Fruit fly (Drosophila melanogaster) whole organism, embryonic: ENCODE data around the gene Pgd.

Experiments
- Aef1 ChIP-seq: fragments of 200-800 bp; sonication (Bioruptor generic); IDR thresholded peaks from 3 replicates; pipeline ENCODE4 v1.3.6; 2022; ENCODE audit warnings: missing biosample characterization, missing genetic modification characterization
- Antp ChIP-seq: fragments of 200-800 bp; sonication (Bioruptor generic); optimal IDR thresholded peaks from 3 replicates; lab custom pipeline; 2016; ENCODE audit warnings: missing biosample characterization, missing genetic modification characterization
- Atf-2 ChIP-seq: fragments of 200-800 bp; sonication (Bioruptor generic); optimal IDR thresholded peaks from 2 replicates; lab custom pipeline; 2016; ENCODE audit warnings: missing biosample characterization, missing genetic modification characterization
- B-H1 ChIP-seq: fragments of 200-800 bp; sonication (Bioruptor generic); IDR thresholded peaks from 3 replicates; pipeline ENCODE4 v1.3.6; 2022; ENCODE audit warnings: missing biosample characterization, missing genetic modification characterization
- CG10267 ChIP-seq: fragments of 200-800 bp; sonication (Bioruptor generic); optimal IDR thresholded peaks from 2 replicates; lab custom pipeline; 2018; ENCODE audit warnings: missing biosample characterization, mild to moderate bottlenecking, missing genetic modification characterization, moderate library complexity
- CG12104 ChIP-seq: fragments of 200-800 bp; sonication (Bioruptor generic); optimal IDR thresholded peaks from 3 replicates; lab custom pipeline; 2016; ENCODE audit warnings: missing biosample characterization, missing genetic modification characterization
- CG15514 ChIP-seq: fragments of 200-800 bp; sonication (Bioruptor generic); optimal IDR thresholded peaks from 3 replicates; lab custom pipeline; 2017; ENCODE audit warnings: missing biosample characterization, missing genetic modification characterization, mild to moderate bottlenecking, moderate library complexity, missing genetic modification reagents
- CG17385 ChIP-seq: fragments of 200-800 bp; sonication (Bioruptor generic); optimal IDR thresholded peaks from 3 replicates; lab custom pipeline; 2018; ENCODE audit warnings: missing biosample characterization, mild to moderate bottlenecking, missing genetic modification characterization
- CG17612 ChIP-seq: fragments of 200-800 bp; sonication (Bioruptor generic); IDR thresholded peaks from 2 replicates; pipeline ENCODE4 v1.3.6; 2022; ENCODE audit warnings: missing biosample characterization, missing genetic modification characterization
- CG1792 ChIP-seq: fragments of 200-800 bp; sonication (Bioruptor generic); optimal IDR thresholded peaks from 2 replicates; lab custom pipeline; 2016; ENCODE audit warnings: missing biosample characterization, missing genetic modification characterization
- CG2129 ChIP-seq: fragments of 200-800 bp; sonication (Bioruptor generic); IDR thresholded peaks from 2 replicates; pipeline ENCODE4 v1.3.6; 2022; ENCODE audit warnings: missing biosample characterization, missing genetic modification characterization; ENCODE audit not compliant: partially characterized antibody
- CG30403 ChIP-seq: fragments of 200-800 bp; sonication (Bioruptor generic); optimal IDR thresholded peaks from 3 replicates; lab custom pipeline; 2016; ENCODE audit warnings: missing biosample characterization, missing genetic modification characterization
- CG34422 ChIP-seq: fragments of 200-800 bp; sonication (Bioruptor generic); IDR thresholded peaks from 3 replicates; pipeline ENCODE4 v1.3.6; 2022; ENCODE audit warnings: missing biosample characterization, missing genetic modification characterization
- CG4282 ChIP-seq: fragments of 200-800 bp; sonication (Bioruptor generic); optimal IDR thresholded peaks from 2 replicates; lab custom pipeline; 2016; ENCODE audit warnings: missing biosample characterization, missing genetic modification characterization
- CG4404 ChIP-seq: fragments of 200-800 bp; sonication (Bioruptor generic); IDR thresholded peaks from 2 replicates; pipeline ENCODE4 v1.3.6; 2022; ENCODE audit warnings: missing biosample characterization, missing genetic modification characterization
- CG6765 ChIP-seq: fragments of 200-800 bp; sonication (Bioruptor generic); optimal IDR thresholded peaks from 3 replicates; lab custom pipeline; 2017; ENCODE audit warnings: missing biosample characterization, mild to moderate bottlenecking, missing genetic modification characterization
- CG7928 ChIP-seq: fragments of 200-800 bp; sonication (Bioruptor generic); optimal IDR thresholded peaks from 2 replicates; lab custom pipeline; 2017; ENCODE audit warnings: missing biosample characterization, mild to moderate bottlenecking, missing genetic modification characterization
- CHES-1-like ChIP-seq: fragments of 200-800 bp; sonication (Bioruptor generic); optimal IDR thresholded peaks from 2 replicates; lab custom pipeline; 2016; ENCODE audit warnings: missing biosample characterization, missing genetic modification characterization
- CoRest ChIP-seq: fragments of 200-800 bp; sonication (Bioruptor generic); optimal IDR thresholded peaks from 3 replicates; lab custom pipeline; 2018; ENCODE audit warnings: missing biosample characterization, mild to moderate bottlenecking, missing genetic modification characterization, moderate library complexity
- Fer2 ChIP-seq: fragments of 200-800 bp; sonication (Bioruptor generic); optimal IDR thresholded peaks from 2 replicates; lab custom pipeline; 2018; ENCODE audit warnings: missing biosample characterization, mild to moderate bottlenecking, missing genetic modification characterization, moderate library complexity
- Fer3 ChIP-seq: fragments of 200-800 bp; sonication (Bioruptor generic); optimal IDR thresholded peaks from 2 replicates; lab custom pipeline; 2018; ENCODE audit warnings: missing biosample characterization, mild to moderate bottlenecking, missing genetic modification characterization, moderate library complexity
- Hand ChIP-seq: fragments of 200-800 bp; sonication (Bioruptor generic); optimal IDR thresholded peaks from 2 replicates; lab custom pipeline; 2017; ENCODE audit warnings: mild to moderate bottlenecking, missing biosample characterization, missing genetic modification reagents, missing genetic modification characterization
- Hmr ChIP-seq: fragments of 200-800 bp; sonication (Bioruptor generic); optimal IDR thresholded peaks from 3 replicates; lab custom pipeline; 2017; ENCODE audit warnings: mild to moderate bottlenecking, missing biosample characterization, missing genetic modification reagents, missing genetic modification characterization
- Hmx ChIP-seq: fragments of 200-800 bp; sonication (Bioruptor generic); optimal IDR thresholded peaks from 2 replicates; lab custom pipeline; 2016; ENCODE audit warnings: missing biosample characterization, missing genetic modification characterization
- Hr39 ChIP-seq: fragments of >200 bp; optimal IDR thresholded peaks from 2 replicates; lab custom pipeline; 2017
- MESR4 ChIP-seq: fragments of 200-800 bp; sonication (Bioruptor generic); optimal IDR thresholded peaks from 2 replicates; lab custom pipeline; 2018; ENCODE audit warnings: missing biosample characterization, mild to moderate bottlenecking, missing genetic modification characterization, moderate library complexity
- NC2α ChIP-seq: fragments of 200-800 bp; sonication (Bioruptor generic); optimal IDR thresholded peaks from 2 replicates; lab custom pipeline; 2016; ENCODE audit warnings: missing biosample characterization, missing genetic modification characterization
- NK7.1 ChIP-seq: fragments of 200-800 bp; sonication (Bioruptor generic); optimal IDR thresholded peaks from 3 replicates; lab custom pipeline; 2016; ENCODE audit warnings: missing biosample characterization, missing genetic modification characterization
- Nf-YC ChIP-seq: fragments of 200-800 bp; optimal IDR thresholded peaks from 3 replicates; lab custom pipeline; 2019; ENCODE audit warnings: missing biosample characterization, mild to moderate bottlenecking, missing genetic modification characterization, moderate library complexity
- Ravus ChIP-seq: fragments of 200-800 bp; sonication (Bioruptor generic); IDR thresholded peaks from 2 replicates; pipeline ENCODE4 v1.3.6; 2022; ENCODE audit warnings: missing biosample characterization, missing genetic modification characterization
- Rx ChIP-seq: fragments of 200-800 bp; sonication (Bioruptor generic); IDR thresholded peaks from 2 replicates; pipeline ENCODE4 v1.3.6; 2022; ENCODE audit warnings: missing biosample characterization, missing genetic modification characterization
- Sin3A ChIP-seq: fragments of >200 bp; optimal IDR thresholded peaks from 2 replicates; lab custom pipeline; 2018
- YL-1 ChIP-seq: fragments of 200-800 bp; sonication (Bioruptor generic); optimal IDR thresholded peaks from 3 replicates; lab custom pipeline; 2017; ENCODE audit warnings: missing biosample characterization, mild to moderate bottlenecking, missing genetic modification characterization
- bowl ChIP-seq: fragments of 200-800 bp; sonication (Bioruptor generic); IDR thresholded peaks from 2 replicates; pipeline ENCODE4 v1.3.6; 2022; ENCODE audit warnings: missing biosample characterization, missing genetic modification characterization
- chn ChIP-seq: fragments of 200-800 bp; sonication (Bioruptor generic); optimal IDR thresholded peaks from 2 replicates; lab custom pipeline; 2016; ENCODE audit warnings: missing biosample characterization, missing genetic modification characterization
- exex ChIP-seq: fragments of 200-800 bp; sonication (Bioruptor generic); optimal IDR thresholded peaks from 4 replicates; lab custom pipeline; 2018; ENCODE audit warnings: missing biosample characterization, mild to moderate bottlenecking, missing genetic modification characterization, moderate library complexity
- gcm ChIP-seq: fragments of 200-800 bp; sonication (Bioruptor generic); optimal IDR thresholded peaks from 2 replicates; lab custom pipeline; 2019; ENCODE audit warnings: missing biosample characterization, mild to moderate bottlenecking, missing genetic modification characterization, moderate library complexity
- gsb ChIP-seq: fragments of 200-800 bp; sonication (Bioruptor generic); IDR thresholded peaks from 2 replicates; pipeline ENCODE4 v1.3.6; 2022; ENCODE audit warnings: missing biosample characterization, missing genetic modification characterization
- gt ChIP-seq: fragments of 200-800 bp; sonication (Bioruptor generic); IDR thresholded peaks from 2 replicates; pipeline ENCODE4 v1.3.6; 2022; ENCODE audit warnings: missing biosample characterization, missing genetic modification characterization
- jigr1 ChIP-seq: fragments of 200-800 bp; sonication (Bioruptor generic); IDR thresholded peaks from 3 replicates; pipeline ENCODE4 v1.3.6; 2022; ENCODE audit warnings: missing biosample characterization, missing genetic modification characterization
- kni ChIP-seq: fragments of 200-800 bp; sonication (Bioruptor generic); optimal IDR thresholded peaks from 3 replicates; lab custom pipeline; 2017; ENCODE audit warnings: mild to moderate bottlenecking, missing biosample characterization, missing genetic modification reagents, missing genetic modification characterization
- nau ChIP-seq: fragments of 200-800 bp; sonication (Bioruptor generic); optimal IDR thresholded peaks from 3 replicates; lab custom pipeline; 2017; ENCODE audit warnings: missing biosample characterization, mild to moderate bottlenecking, missing genetic modification characterization, missing genetic modification reagents
- onecut ChIP-seq: fragments of 200-800 bp; sonication (Bioruptor generic); IDR thresholded peaks from 2 replicates; pipeline ENCODE4 v1.3.6; 2022; ENCODE audit warnings: missing biosample characterization, missing genetic modification characterization
- pnt ChIP-seq: fragments of 200-800 bp; sonication (Bioruptor generic); optimal IDR thresholded peaks from 3 replicates; lab custom pipeline; 2016; ENCODE audit warnings: missing biosample characterization, missing genetic modification characterization
- salm ChIP-seq: fragments of 200-800 bp; sonication (Bioruptor generic); optimal IDR thresholded peaks from 2 replicates; lab custom pipeline; 2018; ENCODE audit warnings: missing biosample characterization, mild to moderate bottlenecking, missing genetic modification characterization
- seq ChIP-seq: fragments of 200-800 bp; sonication (Bioruptor generic); IDR thresholded peaks from 2 replicates; pipeline ENCODE4 v1.3.6; 2022; ENCODE audit warnings: missing biosample characterization, missing genetic modification characterization
- slou ChIP-seq: fragments of 200-800 bp; sonication (Bioruptor generic); optimal IDR thresholded peaks from 3 replicates; lab custom pipeline; 2016; ENCODE audit warnings: missing biosample characterization, missing genetic modification characterization
- toy ChIP-seq: fragments of 200-800 bp; sonication (Bioruptor generic); IDR thresholded peaks from 2 replicates; pipeline ENCODE4 v1.3.6; 2022; ENCODE audit warnings: missing biosample characterization, missing genetic modification characterization
- unpg ChIP-seq: fragments of 200-800 bp; sonication (Bioruptor generic); optimal IDR thresholded peaks from 3 replicates; lab custom pipeline; 2018; ENCODE audit warnings: missing biosample characterization, mild to moderate bottlenecking, missing genetic modification characterization, moderate library complexity
- wek ChIP-seq: fragments of 200-800 bp; sonication (Bioruptor generic); optimal IDR thresholded peaks from 3 replicates; lab custom pipeline; 2018; ENCODE audit warnings: missing biosample characterization, mild to moderate bottlenecking, missing genetic modification characterization, moderate library complexity
- zen ChIP-seq: fragments of 200-800 bp; sonication (Bioruptor generic); optimal IDR thresholded peaks from 3 replicates; lab custom pipeline; 2018; ENCODE audit warnings: missing biosample characterization, mild to moderate bottlenecking, missing genetic modification characterization, moderate library complexity

Gene Pgd

DNA sequence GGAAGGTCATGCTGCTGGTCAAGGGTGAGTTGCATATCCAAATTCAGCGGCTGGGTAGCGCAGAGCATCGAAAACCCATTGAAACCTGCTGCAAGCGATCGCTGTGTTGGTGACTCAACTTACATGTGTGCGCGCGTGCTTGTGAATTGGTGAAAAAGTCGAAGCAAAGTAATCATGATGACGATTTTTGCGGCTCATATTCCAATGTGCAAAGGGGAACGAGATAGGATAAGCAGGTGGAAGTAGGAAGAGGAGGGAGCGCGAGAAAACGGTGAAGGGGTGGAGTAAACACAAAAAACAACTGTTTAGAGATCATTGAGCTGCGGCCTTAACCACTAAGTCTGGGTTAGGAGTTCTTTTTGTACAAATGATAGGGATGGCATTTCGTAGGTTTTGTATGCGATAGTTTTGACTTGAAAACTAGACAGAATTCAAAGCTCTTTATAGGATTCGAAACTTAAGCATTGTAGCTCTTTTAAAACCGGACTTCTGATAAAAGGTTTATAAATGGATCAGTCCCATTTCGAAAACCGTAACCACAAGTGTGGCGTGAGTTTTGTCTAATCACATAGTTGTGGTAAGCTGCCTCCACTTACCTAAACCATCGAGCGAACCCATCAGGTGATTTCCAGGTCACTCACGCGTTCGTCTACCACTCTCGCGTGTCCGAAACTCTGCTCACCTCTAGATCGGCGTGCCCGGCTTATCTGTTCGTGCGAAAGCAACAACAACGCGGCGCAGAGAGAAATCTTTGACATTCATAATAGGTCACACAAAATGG, 944 bp downstream of the Pgd start (continued):
- TF ChIP-seq wek (GFP tag; lab: Kevin White, UChicago) = no peak
- no peak for TF ChIP-seq gsb (GFP tag; lab: Robert Waterston, UW)
- TF ChIP-seq Nf-YC (tag; lab: Kevin White, UChicago) = peak; percentile 49
- no peak for TF ChIP-seq B-H1
- TF ChIP-seq NC2α (GFP tag; lab: Kevin White, UChicago) = no peak
- TF ChIP-seq Rx = no peak
- TF ChIP-seq Sin3A (lab: Kevin White, UChicago) = no peak
- peak; percentile 72 for TF ChIP-seq CG2129 (GFP tag; lab: Robert Waterston, UW)
- peak; percentile 20 for TF ChIP-seq CHES-1-like (GFP tag; lab: Kevin White, UChicago)
- no peak for TF ChIP-seq CG34422
- peak; percentile 55 for TF ChIP-seq kni (GFP tag; lab: Kevin White, UChicago)
- no peak for TF ChIP-seq exex (tag; lab: Kevin White, UChicago)
- TF ChIP-seq MESR4 (GFP tag; lab: Kevin White, UChicago) = no peak
- TF ChIP-seq unpg (GFP tag; lab: Kevin White, UChicago) = peak; percentile 22
- TF ChIP-seq Hmr = peak; percentile 36
- peak; percentile 15 for TF ChIP-seq CG10267 (tag; lab: Kevin White, UChicago)
- no peak for TF ChIP-seq toy (GFP tag; lab: Robert Waterston, UW)
- TF ChIP-seq Hand (GFP tag; lab: Kevin White, UChicago) = peak; percentile 1
- no peak for TF ChIP-seq seq (GFP tag; lab: Robert Waterston, UW)
- TF ChIP-seq CG15514 (GFP tag; lab: Kevin White, UChicago) = no peak
- peak; percentile 45 for TF ChIP-seq CoRest
- no peak for TF ChIP-seq CG1792 (GFP tag; lab: Kevin White, UChicago)
- no peak for TF ChIP-seq nau
- TF ChIP-seq Antp (GFP tag; lab: Kevin White, UChicago) = peak; percentile 27
- no peak for TF ChIP-seq Atf-2 (GFP tag; lab: Kevin White, UChicago)
- TF ChIP-seq CG6765 = peak; percentile 32
- no peak for TF ChIP-seq jigr1 (GFP tag; lab: Robert Waterston, UW)
- TF ChIP-seq gt (GFP tag; lab: Robert Waterston, UW) = no peak
- TF ChIP-seq bowl (GFP tag; lab: Robert Waterston, UW) = no peak
- no peak for TF ChIP-seq CG17612
- TF ChIP-seq CG4282 = peak; percentile 5
- peak; percentile 7 for TF ChIP-seq Fer3 (tag; lab: Kevin White, UChicago)
- peak; percentile 49 for TF ChIP-seq CG30403
- TF ChIP-seq salm = no peak
- no peak for TF ChIP-seq chn (GFP tag; lab: Kevin White, UChicago)
- TF ChIP-seq CG12104 (GFP tag; lab: Kevin White, UChicago) = no peak
- 0 out of 2 replicates have a peak, but pooled peaks have one; percentile 3 for TF ChIP-seq onecut (GFP tag; lab: Robert Waterston, UW)
- no peak for TF ChIP-seq Fer2 (tag; lab: Kevin White, UChicago)
- peak; percentile 46; the same call in 1 of the 3 replicates for TF ChIP-seq Aef1 (GFP tag; lab: Robert Waterston, UW)
- peak; percentile 41 for TF ChIP-seq CG17385 (GFP tag; lab: Kevin White, UChicago)
- TF ChIP-seq Ravus (GFP tag; lab: Robert Waterston, UW) = no peak
- TF ChIP-seq NK7.1 (GFP tag; lab: Kevin White, UChicago) = no peak
- TF ChIP-seq gcm (GFP tag; lab: Kevin White, UChicago) = no peak
- TF ChIP-seq slou (GFP tag; lab: Kevin White, UChicago) = no peak
- TF ChIP-seq Hmx (GFP tag; lab: Kevin White, UChicago) = no peak
- peak; percentile 37; the same call in 1 of the 2 replicates for TF ChIP-seq CG4404 (GFP tag; lab: Robert Waterston, UW)
- no peak for TF ChIP-seq YL-1
- no peak for TF ChIP-seq zen (tag; lab: Kevin White, UChicago)
- TF ChIP-seq pnt (GFP tag; lab: Kevin White, UChicago) = peak; percentile 1
- TF ChIP-seq CG7928 (GFP tag; lab: Kevin White, UChicago) = no peak
- no peak for TF ChIP-seq Hr39 (lab: Kevin White, UChicago)
